Worm (Caenorhabditis elegans) whole organism, mixed stage, embryonic: ENCODE results near the gene F54F2.6.

Experiments used
- M03D4.4 ChIP-seq: sonication (generic microtip); optimal IDR thresholded peaks from 2 replicates; lab custom pipeline; 2017; ENCODE audit warnings: mild to moderate bottlenecking, missing genetic modification characterization, missing compliant biosample characterization
- bed-3 ChIP-seq: fragments of 200-800 bp; sonication (Bioruptor generic); optimal IDR thresholded peaks from 3 replicates; lab custom pipeline; 2018; ENCODE audit warnings: mild to moderate bottlenecking, missing genetic modification characterization, moderate library complexity, missing compliant biosample characterization
- blmp-1 ChIP-seq: fragments of 150-350 bp; optimal IDR thresholded peaks from 2 replicates; lab custom pipeline; 2014; ENCODE audit warnings: missing biosample characterization, missing genetic modification characterization
- ceh-39 ChIP-seq: fragments of 150-350 bp; optimal IDR thresholded peaks from 2 replicates; lab custom pipeline; 2014; ENCODE audit warnings: missing biosample characterization, missing genetic modification characterization
- ceh-43 ChIP-seq: fragments of 200-800 bp; sonication (Bioruptor generic); optimal IDR thresholded peaks from 2 replicates; lab custom pipeline; 2018; ENCODE audit warnings: mild to moderate bottlenecking, missing genetic modification characterization, moderate library complexity, missing compliant biosample characterization
- ceh-83 ChIP-seq: fragments of 200-800 bp; sonication (Bioruptor generic); optimal IDR thresholded peaks from 2 replicates; lab custom pipeline; 2018; ENCODE audit warnings: mild to moderate bottlenecking, missing genetic modification characterization, missing compliant biosample characterization
- ces-1 ChIP-seq: fragments of 150-350 bp; optimal IDR thresholded peaks from 2 replicates; lab custom pipeline; 2014; ENCODE audit warnings: missing biosample characterization, missing genetic modification reagents, missing genetic modification characterization
- cnd-1 ChIP-seq: fragments of 200-800 bp; sonication (Bioruptor generic); optimal IDR thresholded peaks from 2 replicates; lab custom pipeline; 2018; ENCODE audit warnings: mild to moderate bottlenecking, missing genetic modification characterization, missing compliant biosample characterization
- drap-1 ChIP-seq: fragments of 200-800 bp; sonication (Bioruptor generic); optimal IDR thresholded peaks from 3 replicates; lab custom pipeline; 2018; ENCODE audit warnings: mild to moderate bottlenecking, missing genetic modification characterization, missing compliant biosample characterization
- elt-1 ChIP-seq: sonication (generic microtip); optimal IDR thresholded peaks from 2 replicates; lab custom pipeline; 2017; ENCODE audit warnings: missing genetic modification characterization, mild to moderate bottlenecking, missing compliant biosample characterization, antibody characterized with exemption, moderate library complexity, borderline replicate concordance; ENCODE audit not compliant: insufficient read depth
- elt-3 ChIP-seq: fragments of 150-350 bp; optimal IDR thresholded peaks from 2 replicates; lab custom pipeline; 2014; ENCODE audit warnings: missing biosample characterization, missing genetic modification characterization
- flh-1 ChIP-seq: fragments of 200-800 bp; sonication (Bioruptor generic); optimal IDR thresholded peaks from 2 replicates; lab custom pipeline; 2018; ENCODE audit warnings: mild to moderate bottlenecking, missing genetic modification characterization, moderate library complexity, missing compliant biosample characterization
- ham-2 ChIP-seq: fragments of 200-800 bp; sonication (Bioruptor generic); optimal IDR thresholded peaks from 2 replicates; lab custom pipeline; 2018; ENCODE audit warnings: mild to moderate bottlenecking, missing genetic modification characterization, missing compliant biosample characterization
- hlh-1 ChIP-seq: fragments of 150-350 bp; optimal IDR thresholded peaks from 2 replicates; lab custom pipeline; 2014; ENCODE audit warnings: missing biosample characterization, missing genetic modification reagents, missing genetic modification characterization
- lin-13 ChIP-seq: fragments of 150-350 bp; optimal IDR thresholded peaks from 2 replicates; lab custom pipeline; 2014; ENCODE audit warnings: missing biosample characterization, missing genetic modification characterization
- lin-32 ChIP-seq: fragments of 200-800 bp; sonication (Bioruptor generic); optimal IDR thresholded peaks from 2 replicates; lab custom pipeline; 2018; ENCODE audit warnings: mild to moderate bottlenecking, missing genetic modification characterization, missing compliant biosample characterization
- lsy-2 ChIP-seq: fragments of 150-350 bp; optimal IDR thresholded peaks from 2 replicates; lab custom pipeline; 2014; ENCODE audit warnings: missing biosample characterization, missing genetic modification characterization
- mab-5 ChIP-seq: fragments of 150-350 bp; optimal IDR thresholded peaks from 2 replicates; lab custom pipeline; 2014; ENCODE audit warnings: missing biosample characterization, missing genetic modification characterization
- mep-1 ChIP-seq: fragments of 150-350 bp; optimal IDR thresholded peaks from 2 replicates; lab custom pipeline; 2017; ENCODE audit warnings: missing biosample characterization, missing genetic modification reagents, missing genetic modification characterization, inconsistent platforms
- mls-2 ChIP-seq: sonication (generic microtip); optimal IDR thresholded peaks from 2 replicates; lab custom pipeline; 2016; ENCODE audit warnings: mild to moderate bottlenecking, missing genetic modification characterization, moderate library complexity, missing compliant biosample characterization
- nhr-12 ChIP-seq: fragments of 150-350 bp; optimal IDR thresholded peaks from 2 replicates; lab custom pipeline; 2014; ENCODE audit warnings: missing biosample characterization, missing genetic modification characterization
- nhr-2 ChIP-seq: fragments of 150-350 bp; optimal IDR thresholded peaks from 2 replicates; lab custom pipeline; 2014; ENCODE audit warnings: missing biosample characterization, missing genetic modification characterization
- nhr-237 ChIP-seq: fragments of 150-350 bp; optimal IDR thresholded peaks from 2 replicates; lab custom pipeline; 2014; ENCODE audit warnings: missing biosample characterization, missing genetic modification characterization
- nhr-28 ChIP-seq: fragments of 150-350 bp; optimal IDR thresholded peaks from 2 replicates; lab custom pipeline; 2014; ENCODE audit warnings: missing biosample characterization, missing genetic modification characterization
- nhr-76 ChIP-seq: sonication (generic microtip); optimal IDR thresholded peaks from 2 replicates; lab custom pipeline; 2017; ENCODE audit warnings: missing biosample characterization, missing genetic modification characterization
- pha-4 ChIP-seq: fragments of 150-350 bp; optimal IDR thresholded peaks from 2 replicates; lab custom pipeline; 2018; ENCODE audit warnings: missing biosample characterization, missing genetic modification reagents, missing genetic modification characterization
- sem-2 ChIP-seq: fragments of 200-800 bp; sonication (Bioruptor generic); optimal IDR thresholded peaks from 2 replicates; lab custom pipeline; 2018; ENCODE audit warnings: mild to moderate bottlenecking, missing genetic modification characterization, missing compliant biosample characterization
- snpc-4 ChIP-seq: fragments of 150-350 bp; optimal IDR thresholded peaks from 2 replicates; lab custom pipeline; 2014; ENCODE audit warnings: missing biosample characterization, missing genetic modification characterization
- sptf-1 ChIP-seq: sonication (generic microtip); optimal IDR thresholded peaks from 2 replicates; lab custom pipeline; 2017; ENCODE audit warnings: mild to moderate bottlenecking, missing genetic modification characterization, moderate library complexity, missing compliant biosample characterization
- tbx-8 ChIP-seq: fragments of 200-800 bp; sonication (Bioruptor generic); optimal IDR thresholded peaks from 2 replicates; lab custom pipeline; 2018; ENCODE audit warnings: mild to moderate bottlenecking, missing genetic modification characterization, moderate library complexity, missing compliant biosample characterization
- unc-120 ChIP-seq: sonication (generic microtip); optimal IDR thresholded peaks from 2 replicates; lab custom pipeline; 2017; ENCODE audit warnings: missing genetic modification characterization, missing compliant biosample characterization; ENCODE audit not compliant: poor library complexity, severe bottlenecking
- unc-39 ChIP-seq: fragments of 150-350 bp; optimal IDR thresholded peaks from 2 replicates; lab custom pipeline; 2014; ENCODE audit warnings: missing biosample characterization, missing genetic modification characterization
- unc-62 ChIP-seq: fragments of 150-350 bp; optimal IDR thresholded peaks from 2 replicates; lab custom pipeline; 2014; ENCODE audit warnings: missing biosample characterization, missing genetic modification reagents, missing genetic modification characterization
- zip-8 ChIP-seq: fragments of 150-350 bp; optimal IDR thresholded peaks from 2 replicates; lab custom pipeline; 2014; ENCODE audit warnings: missing biosample characterization, missing genetic modification characterization
- ztf-11 ChIP-seq: fragments of 150-350 bp; optimal IDR thresholded peaks from 2 replicates; lab custom pipeline; 2014; ENCODE audit warnings: missing biosample characterization, missing genetic modification characterization

F54F2.6 gene

DNA sequence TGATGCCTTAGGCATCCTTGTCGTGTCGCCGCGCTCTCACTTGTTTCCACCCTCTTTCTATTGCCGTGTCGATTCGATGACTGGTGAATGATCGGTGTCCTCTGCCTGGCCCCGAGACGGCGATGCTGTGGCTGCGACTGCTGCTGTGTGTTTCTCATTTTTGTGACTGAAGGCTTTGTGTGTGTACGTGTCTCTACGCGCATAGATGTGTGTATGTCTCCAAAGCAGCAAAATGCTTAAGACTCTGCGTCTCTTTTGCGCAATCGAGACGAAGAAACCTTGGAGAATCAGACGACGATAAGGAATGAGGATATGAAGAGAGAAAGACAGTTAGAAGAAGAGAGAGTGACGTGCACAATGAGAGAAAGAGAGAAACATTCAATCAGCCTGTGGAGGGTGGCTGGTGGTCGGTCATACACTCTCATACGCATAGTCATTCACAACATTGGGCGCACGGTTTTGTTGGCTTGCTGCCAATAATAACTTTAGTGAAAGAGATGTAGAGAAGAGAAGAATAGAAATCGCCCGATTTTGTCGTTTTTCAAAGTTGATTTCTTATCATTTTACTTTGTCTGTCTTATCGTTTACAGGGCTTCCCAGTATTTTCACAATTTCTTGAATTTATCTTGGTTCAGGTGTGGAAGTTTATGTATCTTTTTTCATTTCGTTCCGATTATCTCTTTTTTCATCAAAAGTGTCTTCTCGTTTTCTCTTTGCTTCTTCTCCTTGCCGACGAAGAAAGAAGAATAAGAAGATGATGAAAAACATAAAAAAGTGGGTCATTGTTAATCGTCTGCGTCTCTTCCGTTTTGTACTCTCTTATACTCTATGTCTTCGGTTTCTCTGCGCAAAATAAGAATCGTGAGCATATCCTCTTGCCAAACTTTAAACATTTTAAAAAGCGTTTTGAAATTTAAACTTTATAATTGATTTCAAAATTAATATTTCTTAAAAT, 1.6 kb upstream of the F54F2.6 start:
- TF ChIP-seq nhr-28 (tag; lab: Kevin White, UChicago), result peak; percentile 11
- peak; percentile 39 for TF ChIP-seq zip-8 (tag; lab: Kevin White, UChicago)
- peak; percentile 98 for TF ChIP-seq mep-1 (tag; lab: Kevin White, UChicago)
- peak; percentile 96 for TF ChIP-seq ces-1
- peak; percentile 63 for TF ChIP-seq sptf-1 (tag; lab: Kevin White, UChicago)
- TF ChIP-seq nhr-76 (tag; lab: Kevin White, UChicago), result no peak
- peak; percentile 65 for TF ChIP-seq tbx-8 (GFP tag; lab: Kevin White, UChicago)
- TF ChIP-seq nhr-2 (tag; lab: Kevin White, UChicago), result peak; percentile 97
- TF ChIP-seq unc-62 (GFP tag; lab: Kevin White, UChicago), result peak; percentile 99
- TF ChIP-seq unc-39 (tag; lab: Kevin White, UChicago), result peak; percentile 57
- TF ChIP-seq ham-2, result peak; percentile 99
- peak; percentile 97 for TF ChIP-seq hlh-1 (tag; lab: Kevin White, UChicago)
- peak; percentile 86 for TF ChIP-seq drap-1
- TF ChIP-seq lin-13 (tag; lab: Kevin White, UChicago), result no peak
- TF ChIP-seq M03D4.4, result peak; percentile 55
- peak; percentile 86 for TF ChIP-seq mls-2 (tag; lab: Kevin White, UChicago)
- peak; percentile 97 for TF ChIP-seq nhr-237
- peak; percentile 25 for TF ChIP-seq elt-1
- TF ChIP-seq pha-4, result peak; percentile 89
- peak; percentile 93 for TF ChIP-seq elt-3 (tag; lab: Kevin White, UChicago)
- TF ChIP-seq ceh-39, result peak; percentile 93
- TF ChIP-seq ceh-83 (GFP tag; lab: Kevin White, UChicago), result no peak
- TF ChIP-seq mab-5 (tag; lab: Kevin White, UChicago), result peak; percentile 74
- peak; percentile 47 for TF ChIP-seq ceh-43 (GFP tag; lab: Kevin White, UChicago)
- TF ChIP-seq unc-120 (tag; lab: Kevin White, UChicago), result peak; percentile 97
- no peak for TF ChIP-seq flh-1 (GFP tag; lab: Kevin White, UChicago)
- TF ChIP-seq lin-32 (GFP tag; lab: Kevin White, UChicago), result peak; percentile 31
- TF ChIP-seq blmp-1, result no peak
- TF ChIP-seq snpc-4 (tag; lab: Kevin White, UChicago), result no peak
- no peak for TF ChIP-seq nhr-12 (tag; lab: Kevin White, UChicago)
- peak; percentile 48 for TF ChIP-seq bed-3 (GFP tag; lab: Kevin White, UChicago)
- TF ChIP-seq ztf-11, result peak; percentile 89
- TF ChIP-seq cnd-1 (tag; lab: Kevin White, UChicago), result peak; percentile 69
- TF ChIP-seq lsy-2 (tag; lab: Kevin White, UChicago), result peak; percentile 85
- no peak for TF ChIP-seq sem-2 (GFP tag; lab: Kevin White, UChicago)

DNA sequence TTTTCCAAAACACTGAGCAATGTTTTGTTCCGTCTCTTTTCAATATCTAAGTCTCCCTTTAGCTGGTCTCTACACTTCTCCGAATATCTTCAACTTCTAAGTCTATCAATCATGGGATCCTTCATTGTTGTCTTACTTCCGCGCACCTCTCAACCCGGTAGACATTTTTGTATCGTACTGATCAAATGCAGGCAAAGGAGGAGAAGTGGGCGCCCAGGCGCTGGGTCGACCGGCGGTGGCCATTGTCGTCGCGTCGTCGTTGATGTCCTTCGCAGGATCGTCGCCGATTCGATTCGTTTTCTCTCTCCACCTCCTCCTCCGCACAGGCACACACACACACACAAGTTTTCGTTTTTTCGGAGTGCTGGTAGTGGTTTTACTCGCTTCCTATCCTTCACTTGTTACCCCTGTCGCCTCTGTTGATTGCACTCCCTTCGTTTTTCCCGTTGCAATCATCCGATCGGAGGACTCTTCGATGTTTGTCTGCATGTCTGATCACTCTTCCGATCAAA, 907 bp upstream of the F54F2.6 start:
- TF ChIP-seq blmp-1, result peak; percentile 31
- no peak for TF ChIP-seq unc-39 (tag; lab: Kevin White, UChicago)
- TF ChIP-seq pha-4, result no peak

- TF ChIP-seq cnd-1 (tag; lab: Kevin White, UChicago) (no peak), mep-1 (tag; lab: Kevin White, UChicago) (no peak), ham-2 (no peak), zip-8 (tag; lab: Kevin White, UChicago) (no peak), sptf-1 (tag; lab: Kevin White, UChicago) (no peak), flh-1 (GFP tag; lab: Kevin White, UChicago) (no peak), tbx-8 (GFP tag; lab: Kevin White, UChicago) (no peak), unc-39 (tag; lab: Kevin White, UChicago) (no peak), mab-5 (tag; lab: Kevin White, UChicago) (no peak), nhr-2 (tag; lab: Kevin White, UChicago) (no peak), ztf-11 (no peak), blmp-1 (no peak), ceh-43 (GFP tag; lab: Kevin White, UChicago) (no peak), snpc-4 (tag; lab: Kevin White, UChicago) (no peak), sem-2 (GFP tag; lab: Kevin White, UChicago) (no peak), lin-13 (tag; lab: Kevin White, UChicago) (no peak), M03D4.4 (no peak), unc-62 (GFP tag; lab: Kevin White, UChicago) (no peak), bed-3 (GFP tag; lab: Kevin White, UChicago) (no peak)
Measured at ce11 chrIII:8800796-8801083, 239 bp upstream of the F54F2.6 start.
